Worm (Caenorhabditis elegans) whole organism, young adult: Measurements from ENCODE around the gene mlt-8.

Source experiments
- B0019.2 ChIP-seq: fragments of 200-800 bp; sonication (Bioruptor generic); conservative IDR thresholded peaks from 2 replicates; pipeline ENCODE4 v1.3.6; 2022; ENCODE audit warnings: missing genetic modification reagents, missing genetic modification characterization, missing compliant biosample characterization
- B0261.1 ChIP-seq: sonication (generic microtip); optimal IDR thresholded peaks from 2 replicates; lab custom pipeline; 2016; ENCODE audit warnings: mild to moderate bottlenecking, missing genetic modification characterization, moderate library complexity, missing compliant biosample characterization
- B0336.3 ChIP-seq: fragments of 200-800 bp; sonication (Bioruptor generic); IDR thresholded peaks from 2 replicates; pipeline ENCODE4 v1.3.6; 2022; ENCODE audit warnings: missing genetic modification characterization, missing compliant biosample characterization
- C17E4.6 ChIP-seq: fragments of 200-800 bp; sonication (Bioruptor generic); IDR thresholded peaks from 2 replicates; pipeline ENCODE4 v1.3.6; 2022; ENCODE audit warnings: missing genetic modification reagents, missing genetic modification characterization, missing compliant biosample characterization
- D2030.7 ChIP-seq: fragments of 200-800 bp; sonication (Bioruptor generic); IDR thresholded peaks from 2 replicates; pipeline ENCODE4 v1.3.6; 2022; ENCODE audit warnings: missing genetic modification reagents, missing genetic modification characterization, missing compliant biosample characterization
- F39B2.1 ChIP-seq: fragments of 200-800 bp; sonication (Bioruptor generic); IDR thresholded peaks from 2 replicates; pipeline ENCODE4 v1.3.6; 2022; ENCODE audit warnings: missing genetic modification reagents, missing genetic modification characterization, missing compliant biosample characterization
- F49E8.2 ChIP-seq: sonication (generic microtip); optimal IDR thresholded peaks from 3 replicates; lab custom pipeline; 2017; ENCODE audit warnings: missing genetic modification characterization, mild to moderate bottlenecking, missing compliant biosample characterization, antibody characterized with exemption, moderate library complexity; ENCODE audit not compliant: insufficient read depth
- F52B5.7 ChIP-seq: sonication (generic microtip); optimal IDR thresholded peaks from 2 replicates; lab custom pipeline; 2016; ENCODE audit warnings: mild to moderate bottlenecking, missing genetic modification characterization, missing compliant biosample characterization
- F57C9.4 ChIP-seq: sonication (generic microtip); optimal IDR thresholded peaks from 2 replicates; lab custom pipeline; 2017; ENCODE audit warnings: mild to moderate bottlenecking, missing genetic modification characterization, missing compliant biosample characterization
- T07F8.4 ChIP-seq: sonication (generic microtip); optimal IDR thresholded peaks from 2 replicates; lab custom pipeline; 2016; ENCODE audit warnings: mild to moderate bottlenecking, missing genetic modification characterization, moderate library complexity, missing compliant biosample characterization
- T26A5.8 ChIP-seq: sonication (generic microtip); optimal IDR thresholded peaks from 2 replicates; lab custom pipeline; 2016; ENCODE audit warnings: missing genetic modification characterization, missing compliant biosample characterization
- Y53G8AR.9 ChIP-seq: fragments of 200-800 bp; sonication (Bioruptor generic); conservative IDR thresholded peaks from 2 replicates; pipeline ENCODE4 v1.3.6; 2022; ENCODE audit warnings: missing genetic modification reagents, missing genetic modification characterization, missing compliant biosample characterization
- Y56A3A.18 ChIP-seq: fragments of 200-800 bp; sonication (Bioruptor generic); IDR thresholded peaks from 2 replicates; pipeline ENCODE4 v1.3.6; 2022; ENCODE audit warnings: missing genetic modification reagents, missing genetic modification characterization, missing compliant biosample characterization
- Y67H2A.10 ChIP-seq: fragments of 200-800 bp; sonication (Bioruptor generic); conservative IDR thresholded peaks from 2 replicates; pipeline ENCODE4 v1.3.6; 2022; ENCODE audit warnings: missing genetic modification reagents, missing genetic modification characterization, missing compliant biosample characterization
- Y79H2A.3 ChIP-seq: fragments of 200-800 bp; sonication (Bioruptor generic); conservative IDR thresholded peaks from 2 replicates; pipeline ENCODE4 v1.3.6; 2022; ENCODE audit warnings: missing genetic modification reagents, missing genetic modification characterization, missing compliant biosample characterization
- ama-1 ChIP-seq, 3 experiments: fragments of 150-350 bp in 1 of 3; sonication (generic microtip) in 2 of 3; optimal IDR thresholded peaks; 2 replicates each; lab custom pipeline; 2014 to 2018; ENCODE audit warnings: missing biosample characterization in 2 of 3, missing genetic modification characterization in 2 of 3, missing genetic modification reagents in 2 of 3
- aptf-2 ChIP-seq: fragments of 200-800 bp; sonication (Bioruptor generic); conservative IDR thresholded peaks from 2 replicates; pipeline ENCODE4 v1.3.6; 2022; ENCODE audit warnings: missing genetic modification reagents, missing genetic modification characterization, missing compliant biosample characterization
- ccch-3 ChIP-seq: fragments of 200-800 bp; sonication (Bioruptor generic); optimal IDR thresholded peaks from 2 replicates; lab custom pipeline; 2018; ENCODE audit warnings: mild to moderate bottlenecking, missing genetic modification characterization, missing compliant biosample characterization
- ceh-40 ChIP-seq: fragments of 200-800 bp; sonication (Bioruptor generic); IDR thresholded peaks from 2 replicates; pipeline ENCODE4 v1.3.6; 2022; ENCODE audit warnings: missing genetic modification characterization, missing compliant biosample characterization
- ceh-79 ChIP-seq: sonication (generic microtip); optimal IDR thresholded peaks from 2 replicates; lab custom pipeline; 2017; ENCODE audit warnings: mild to moderate bottlenecking, missing genetic modification characterization, missing compliant biosample characterization
- ceh-91 ChIP-seq: fragments of 200-800 bp; sonication (Bioruptor generic); IDR thresholded peaks from 2 replicates; pipeline ENCODE4 v1.3.6; 2022; ENCODE audit warnings: missing genetic modification reagents, missing genetic modification characterization, missing compliant biosample characterization
- ekl-4 ChIP-seq: fragments of 200-800 bp; sonication (Bioruptor generic); IDR thresholded peaks from 2 replicates; pipeline ENCODE4 v1.3.6; 2022; ENCODE audit warnings: missing genetic modification reagents, missing genetic modification characterization, missing compliant biosample characterization
- hlh-12 ChIP-seq: sonication (generic microtip); optimal IDR thresholded peaks from 2 replicates; lab custom pipeline; 2016; ENCODE audit warnings: missing genetic modification characterization, missing compliant biosample characterization
- hmg-1.2 ChIP-seq: fragments of 200-800 bp; sonication (Bioruptor generic); IDR thresholded peaks from 2 replicates; pipeline ENCODE4 v1.3.6; 2022; ENCODE audit warnings: missing genetic modification reagents, missing genetic modification characterization, missing compliant biosample characterization
- hrde-1 ChIP-seq: sonication (generic microtip); optimal IDR thresholded peaks from 2 replicates; lab custom pipeline; 2016; ENCODE audit warnings: missing genetic modification characterization, mild to moderate bottlenecking, missing compliant biosample characterization, moderate library complexity, missing genotype, missing genetic modification reagents, borderline replicate concordance
- hsf-1 ChIP-seq: fragments of 200-800 bp; sonication (Bioruptor generic); IDR thresholded peaks from 2 replicates; pipeline ENCODE4 v1.3.6; 2022; ENCODE audit warnings: missing genetic modification reagents, missing genetic modification characterization, missing compliant biosample characterization
- lin-54 ChIP-seq: fragments of 200-800 bp; sonication (Bioruptor generic); optimal IDR thresholded peaks from 2 replicates; lab custom pipeline; 2018; ENCODE audit warnings: mild to moderate bottlenecking, missing genetic modification characterization, missing compliant biosample characterization
- lir-1 ChIP-seq: fragments of 200-800 bp; sonication (Bioruptor generic); conservative IDR thresholded peaks from 2 replicates; pipeline ENCODE4 v1.3.6; 2022; ENCODE audit warnings: missing genetic modification reagents, missing genetic modification characterization, missing compliant biosample characterization
- lsl-1 ChIP-seq: fragments of 200-800 bp; sonication (Bioruptor generic); optimal IDR thresholded peaks from 2 replicates; lab custom pipeline; 2018; ENCODE audit warnings: mild to moderate bottlenecking, missing genetic modification characterization, moderate library complexity, missing compliant biosample characterization
- madf-3 ChIP-seq: fragments of 200-800 bp; sonication (Bioruptor generic); IDR thresholded peaks from 2 replicates; pipeline ENCODE4 v1.3.6; 2022; ENCODE audit warnings: missing genetic modification reagents, missing genetic modification characterization, missing compliant biosample characterization
- madf-6 ChIP-seq: fragments of 200-800 bp; sonication (Bioruptor generic); IDR thresholded peaks from 2 replicates; pipeline ENCODE4 v1.3.6; 2022; ENCODE audit warnings: missing genetic modification reagents, missing genetic modification characterization, missing compliant biosample characterization
- mcd-1 ChIP-seq: fragments of 200-800 bp; sonication (Bioruptor generic); IDR thresholded peaks from 2 replicates; pipeline ENCODE4 v1.3.6; 2022; ENCODE audit warnings: missing genetic modification reagents, missing genetic modification characterization, missing compliant biosample characterization
- mes-4 ChIP-seq: sonication (generic microtip); optimal IDR thresholded peaks from 2 replicates; lab custom pipeline; 2016; ENCODE audit warnings: missing genotype, missing genetic modification characterization, missing compliant biosample characterization
- mxl-1 ChIP-seq: sonication (generic microtip); optimal IDR thresholded peaks from 2 replicates; lab custom pipeline; 2016; ENCODE audit warnings: missing genetic modification characterization, missing compliant biosample characterization
- nhr-27 ChIP-seq: fragments of 200-800 bp; sonication (Bioruptor generic); optimal IDR thresholded peaks from 2 replicates; lab custom pipeline; 2018; ENCODE audit warnings: mild to moderate bottlenecking, missing genetic modification characterization, moderate library complexity, missing compliant biosample characterization
- pbrm-1 ChIP-seq: fragments of 200-800 bp; sonication (Bioruptor generic); IDR thresholded peaks from 2 replicates; pipeline ENCODE4 v1.3.6; 2022; ENCODE audit warnings: missing genetic modification reagents, missing genetic modification characterization, missing compliant biosample characterization
- snpc-3.4 ChIP-seq: sonication (generic microtip); optimal IDR thresholded peaks from 2 replicates; lab custom pipeline; 2017; ENCODE audit warnings: missing genetic modification characterization, mild to moderate bottlenecking, missing compliant biosample characterization, antibody characterized with exemption, moderate library complexity, missing genotype, missing genetic modification reagents
- snpc-4 ChIP-seq, 5 experiments: fragments of 150-350 bp in 1 of 5; sonication (generic microtip) in 4 of 5; optimal IDR thresholded peaks; 2 replicates each; lab custom pipeline; 2014 to 2018; ENCODE audit warnings: missing genetic modification characterization in 5 of 5, missing biosample characterization in 3 of 5, antibody characterized with exemption in 2 of 5, mild to moderate bottlenecking in 2 of 5, missing compliant biosample characterization in 2 of 5, missing genotype in 2 of 5, moderate library complexity in 2 of 5, missing genetic modification reagents in 1 of 5
- sptf-2 ChIP-seq: fragments of 200-800 bp; sonication (Bioruptor generic); optimal IDR thresholded peaks from 2 replicates; lab custom pipeline; 2018; ENCODE audit warnings: mild to moderate bottlenecking, missing genetic modification characterization, missing compliant biosample characterization
- tbp1 ChIP-seq: fragments of 200-800 bp; sonication (Bioruptor generic); optimal IDR thresholded peaks from 2 replicates; lab custom pipeline; 2018; ENCODE audit warnings: mild to moderate bottlenecking, missing genetic modification characterization, missing compliant biosample characterization
- tlf-1 ChIP-seq: fragments of 200-800 bp; sonication (Bioruptor generic); optimal IDR thresholded peaks from 2 replicates; lab custom pipeline; 2018; ENCODE audit warnings: mild to moderate bottlenecking, missing genetic modification characterization, missing compliant biosample characterization
- unc-62 ChIP-seq: fragments of 150-350 bp; optimal IDR thresholded peaks from 2 replicates; lab custom pipeline; 2014; ENCODE audit warnings: missing biosample characterization, missing genetic modification reagents, missing genetic modification characterization
- xnd-1 ChIP-seq: sonication (generic microtip); optimal IDR thresholded peaks from 2 replicates; lab custom pipeline; 2016; ENCODE audit warnings: missing genotype, missing genetic modification reagents, missing genetic modification characterization, missing compliant biosample characterization
- zfh-2 ChIP-seq: fragments of 200-800 bp; sonication (Bioruptor generic); conservative IDR thresholded peaks from 2 replicates; pipeline ENCODE4 v1.3.6; 2022; ENCODE audit warnings: missing genetic modification reagents, missing genetic modification characterization, missing compliant biosample characterization
- ztf-25 ChIP-seq: fragments of 200-800 bp; sonication (Bioruptor generic); IDR thresholded peaks from 2 replicates; pipeline ENCODE4 v1.3.6; 2022; ENCODE audit warnings: missing genetic modification reagents, missing genetic modification characterization, missing compliant biosample characterization
- ztf-3 ChIP-seq: fragments of 200-800 bp; sonication (Bioruptor generic); optimal IDR thresholded peaks from 2 replicates; lab custom pipeline; 2018; ENCODE audit warnings: mild to moderate bottlenecking, missing genetic modification characterization, missing compliant biosample characterization

The mlt-8 gene

ce11 chrII:581983-582382, 10.1 kb upstream of the mlt-8 start:
- TF ChIP-seq F49E8.2: peak; percentile 34
- no peak for TF ChIP-seq Y67H2A.10 (GFP tag; lab: Robert Waterston, UW)
- no peak for TF ChIP-seq mcd-1
- peak; percentile 13 for TF ChIP-seq tbp1
- TF ChIP-seq xnd-1: peak; percentile 9
- no peak for TF ChIP-seq B0019.2 (GFP tag; lab: Robert Waterston, UW)
- TF ChIP-seq snpc-3.4 (tag; lab: Kevin White, UChicago): peak; percentile 25
- TF ChIP-seq D2030.7 (GFP tag; lab: Robert Waterston, UW): peak; percentile 32; the same call in 1 of the 2 replicates
- 0 out of 2 replicates have a peak, but pooled peaks have one; percentile 7 for TF ChIP-seq Y79H2A.3 (GFP tag; lab: Robert Waterston, UW)
- TF ChIP-seq snpc-4 (GFP tag; optimal IDR thresholded peaks at IDR 0.05; lab: Kevin White, UChicago): no peak
- peak in 1 of 4 experiments; percentile 23 for TF ChIP-seq snpc-4 (tag; optimal IDR thresholded peaks at IDR 0.05; lab: Kevin White, UChicago)
- TF ChIP-seq aptf-2 (GFP tag; lab: Robert Waterston, UW): no peak
- TF ChIP-seq lsl-1 (GFP tag; lab: Kevin White, UChicago): peak; percentile 1
- no peak for TF ChIP-seq unc-62 (GFP tag; lab: Kevin White, UChicago)
- peak; percentile 63 for TF ChIP-seq madf-6 (GFP tag; lab: Robert Waterston, UW)
- 0 out of 2 replicates have a peak, but pooled peaks have one; percentile 20 for TF ChIP-seq hmg-1.2 (GFP tag; lab: Robert Waterston, UW)
- TF ChIP-seq F52B5.7 (tag; lab: Kevin White, UChicago): peak; percentile 59
- no peak for TF ChIP-seq ccch-3 (GFP tag; lab: Kevin White, UChicago)
- TF ChIP-seq hsf-1 (GFP tag; lab: Robert Waterston, UW): peak; percentile 45; the same call in 1 of the 2 replicates
- TF ChIP-seq ceh-40 (GFP tag; lab: Robert Waterston, UW): no peak
- no peak for TF ChIP-seq mes-4 (tag; lab: Kevin White, UChicago)
- no peak for TF ChIP-seq hlh-12 (tag; lab: Kevin White, UChicago)
- TF ChIP-seq tlf-1 (GFP tag; lab: Kevin White, UChicago): peak; percentile 42
- 0 out of 2 replicates have a peak, but pooled peaks have one; percentile 25 for TF ChIP-seq Y56A3A.18 (GFP tag; lab: Robert Waterston, UW)
- peak; percentile 30 for TF ChIP-seq lin-54
- peak; percentile 63 for TF ChIP-seq B0336.3
- TF ChIP-seq ekl-4 (GFP tag; lab: Robert Waterston, UW): peak; percentile 66
- 0 out of 2 replicates have a peak, but pooled peaks have one; percentile 8 for TF ChIP-seq ztf-25 (GFP tag; lab: Robert Waterston, UW)
- 0 out of 2 replicates have a peak, but pooled peaks have one; percentile 57 for TF ChIP-seq F39B2.1 (GFP tag; lab: Robert Waterston, UW)
- no peak for TF ChIP-seq zfh-2 (GFP tag; lab: Robert Waterston, UW)
- TF ChIP-seq ama-1 (optimal IDR thresholded peaks at IDR 0.05; lab: Kevin White, UChicago): no peak
- TF ChIP-seq ama-1 (GFP tag; optimal IDR thresholded peaks at IDR 0.05; lab: Kevin White, UChicago): no peak
- 0 out of 2 replicates have a peak, but pooled peaks have one; percentile 51 for TF ChIP-seq Y53G8AR.9 (GFP tag; lab: Robert Waterston, UW)
- TF ChIP-seq nhr-27 (tag; lab: Kevin White, UChicago): no peak
- TF ChIP-seq hrde-1 (tag; lab: Kevin White, UChicago): peak; percentile 3

ce11 chrII:580189-580643, 8.3 kb upstream of the mlt-8 start, which contains the start of the genes cdc-37 and W08F4.3:
Gene cdc-37, minus strand, starts transcription at chrII:580593.
Gene W08F4.3, plus strand, starts transcription at chrII:580602.
- TF ChIP-seq C17E4.6 (GFP tag; lab: Robert Waterston, UW) (no peak), ztf-3 (GFP tag; lab: Kevin White, UChicago) (no peak), aptf-2 (GFP tag; lab: Robert Waterston, UW) (no peak), B0019.2 (GFP tag; lab: Robert Waterston, UW) (no peak), lsl-1 (GFP tag; lab: Kevin White, UChicago) (peak; percentile 37), ceh-91 (GFP tag; lab: Robert Waterston, UW) (peak; percentile 69), lir-1 (GFP tag; lab: Robert Waterston, UW) (no peak), madf-3 (0 out of 2 replicates have a peak, but pooled peaks have one; percentile 54), T07F8.4 (tag; lab: Kevin White, UChicago) (no peak), T26A5.8 (no peak), Y67H2A.10 (GFP tag; lab: Robert Waterston, UW) (no peak), pbrm-1 (GFP tag; lab: Robert Waterston, UW) (0 out of 2 replicates have a peak, but pooled peaks have one; percentile 20), ceh-79 (tag; lab: Kevin White, UChicago) (no peak), sptf-2 (GFP tag; lab: Kevin White, UChicago) (no peak), B0261.1 (tag; lab: Kevin White, UChicago) (no peak), F57C9.4 (tag; lab: Kevin White, UChicago) (no peak), mes-4 (tag; lab: Kevin White, UChicago) (no peak), mxl-1 (tag; lab: Kevin White, UChicago) (no peak)
